Fruit fly (Drosophila melanogaster) whole organism, prepupa: ENCODE data around the gene Hus1-like.

Source experiments
- CG10631 ChIP-seq: fragments of 200-800 bp; sonication (Bioruptor generic); optimal IDR thresholded peaks from 2 replicates; lab custom pipeline; 2016; ENCODE audit warnings: missing biosample characterization, missing genetic modification characterization
- CG10669 ChIP-seq: fragments of 200-800 bp; sonication (Bioruptor generic); optimal IDR thresholded peaks from 3 replicates; lab custom pipeline; 2018; ENCODE audit warnings: missing biosample characterization, mild to moderate bottlenecking, missing genetic modification characterization, moderate library complexity
- CG11294 ChIP-seq: fragments of 200-800 bp; sonication (Bioruptor generic); IDR thresholded peaks from 2 replicates; pipeline ENCODE4 v1.3.6; 2022; ENCODE audit warnings: missing biosample characterization, missing genetic modification characterization
- CG11762 ChIP-seq: fragments of 200-800 bp; sonication (Bioruptor generic); optimal IDR thresholded peaks from 3 replicates; lab custom pipeline; 2016; ENCODE audit warnings: missing biosample characterization, missing genetic modification characterization; ENCODE audit not compliant: insufficient read depth
- CG11902 ChIP-seq: fragments of 200-800 bp; sonication (Bioruptor generic); optimal IDR thresholded peaks from 3 replicates; lab custom pipeline; 2016; ENCODE audit warnings: missing biosample characterization, missing genetic modification characterization
- CG1621 ChIP-seq: fragments of 200-800 bp; sonication (Bioruptor generic); optimal IDR thresholded peaks from 3 replicates; lab custom pipeline; 2018; ENCODE audit warnings: missing biosample characterization, mild to moderate bottlenecking, missing genetic modification characterization
- CG16779 ChIP-seq: fragments of 200-800 bp; sonication (Bioruptor generic); optimal IDR thresholded peaks from 3 replicates; lab custom pipeline; 2017; ENCODE audit warnings: missing biosample characterization, mild to moderate bottlenecking, missing genetic modification characterization
- CG3032 ChIP-seq: fragments of 200-800 bp; optimal IDR thresholded peaks from 2 replicates; lab custom pipeline; 2019; ENCODE audit warnings: missing biosample characterization, mild to moderate bottlenecking, missing genetic modification characterization, moderate library complexity
- CG31627 ChIP-seq: fragments of 200-800 bp; sonication (Bioruptor generic); optimal IDR thresholded peaks from 3 replicates; lab custom pipeline; 2016; ENCODE audit warnings: missing biosample characterization, missing genetic modification characterization
- CG32006 ChIP-seq: fragments of 200-800 bp; sonication (Bioruptor generic); optimal IDR thresholded peaks from 3 replicates; lab custom pipeline; 2017; ENCODE audit warnings: missing biosample characterization, mild to moderate bottlenecking, missing genetic modification characterization
- CG34406 ChIP-seq: fragments of 200-800 bp; sonication (Bioruptor generic); optimal IDR thresholded peaks from 3 replicates; lab custom pipeline; 2016; ENCODE audit warnings: missing biosample characterization, missing genetic modification characterization
- CG3919 ChIP-seq: fragments of 200-800 bp; sonication (Bioruptor generic); optimal IDR thresholded peaks from 3 replicates; lab custom pipeline; 2016; ENCODE audit warnings: missing biosample characterization, missing genetic modification characterization
- CG4318 ChIP-seq: fragments of 200-800 bp; sonication (Bioruptor generic); optimal IDR thresholded peaks from 3 replicates; lab custom pipeline; 2017; ENCODE audit warnings: missing biosample characterization, mild to moderate bottlenecking, missing genetic modification characterization
- CG6276 ChIP-seq: fragments of 200-800 bp; sonication (Bioruptor generic); optimal IDR thresholded peaks from 2 replicates; lab custom pipeline; 2017; ENCODE audit warnings: missing biosample characterization, mild to moderate bottlenecking, missing genetic modification characterization
- CG6792 ChIP-seq: fragments of 200-800 bp; sonication (Bioruptor generic); optimal IDR thresholded peaks from 3 replicates; lab custom pipeline; 2016; ENCODE audit warnings: missing biosample characterization, missing genetic modification characterization
- CG6808 ChIP-seq: fragments of 200-800 bp; sonication (Bioruptor generic); optimal IDR thresholded peaks from 3 replicates; lab custom pipeline; 2017; ENCODE audit warnings: missing biosample characterization, missing genetic modification characterization, mild to moderate bottlenecking, moderate library complexity, missing genetic modification reagents
- CG7368 ChIP-seq: fragments of 200-800 bp; sonication (Bioruptor generic); optimal IDR thresholded peaks from 3 replicates; lab custom pipeline; 2016; ENCODE audit warnings: missing biosample characterization, missing genetic modification characterization
- CG8119 ChIP-seq: fragments of 200-800 bp; sonication (Bioruptor generic); IDR thresholded peaks from 3 replicates; pipeline ENCODE4 v1.3.6; 2022; ENCODE audit warnings: missing biosample characterization, missing genetic modification characterization
- CG8632 ChIP-seq: fragments of 200-800 bp; sonication (Bioruptor generic); optimal IDR thresholded peaks from 3 replicates; lab custom pipeline; 2016; ENCODE audit warnings: missing biosample characterization, missing genetic modification characterization
- CG9139 ChIP-seq: fragments of 200-800 bp; sonication (Bioruptor generic); optimal IDR thresholded peaks from 3 replicates; lab custom pipeline; 2017; ENCODE audit warnings: missing biosample characterization, mild to moderate bottlenecking, missing genetic modification characterization
- Eip75B ChIP-seq: fragments of 200-800 bp; sonication (Bioruptor generic); optimal IDR thresholded peaks from 3 replicates; lab custom pipeline; 2016; ENCODE audit warnings: missing biosample characterization, missing genetic modification characterization
- Eip93F ChIP-seq: fragments of 200-800 bp; sonication (Bioruptor generic); optimal IDR thresholded peaks from 2 replicates; lab custom pipeline; 2016; ENCODE audit warnings: missing biosample characterization, mild to moderate bottlenecking, missing genetic modification characterization
- Ets21C ChIP-seq: fragments of 200-800 bp; sonication (Bioruptor generic); optimal IDR thresholded peaks from 3 replicates; lab custom pipeline; 2016; ENCODE audit warnings: missing biosample characterization, missing genetic modification characterization
- Ets96B ChIP-seq: fragments of 200-800 bp; optimal IDR thresholded peaks from 2 replicates; lab custom pipeline; 2019; ENCODE audit warnings: missing biosample characterization, mild to moderate bottlenecking, missing genetic modification characterization, moderate library complexity
- Gug ChIP-seq: fragments of 200-800 bp; sonication (Bioruptor generic); IDR thresholded peaks from 2 replicates; pipeline ENCODE4 v1.3.6; 2022; ENCODE audit warnings: missing biosample characterization, missing genetic modification characterization
- Hr38 ChIP-seq: sonication (Bioruptor generic); optimal IDR thresholded peaks from 2 replicates; lab custom pipeline; 2016; ENCODE audit warnings: missing biosample characterization, missing genetic modification characterization
- Hr4 ChIP-seq: fragments of 200-800 bp; sonication (Bioruptor generic); optimal IDR thresholded peaks from 3 replicates; lab custom pipeline; 2016; ENCODE audit warnings: missing biosample characterization, missing genetic modification characterization
- Lpt ChIP-seq: fragments of 200-800 bp; sonication (Bioruptor generic); optimal IDR thresholded peaks from 3 replicates; lab custom pipeline; 2016; ENCODE audit warnings: missing biosample characterization, missing genetic modification characterization
- Met ChIP-seq: fragments of 200-800 bp; sonication (Bioruptor generic); optimal IDR thresholded peaks from 3 replicates; lab custom pipeline; 2016; ENCODE audit warnings: missing biosample characterization, missing genetic modification characterization
- OdsH ChIP-seq: fragments of 200-800 bp; sonication (Bioruptor generic); optimal IDR thresholded peaks from 3 replicates; lab custom pipeline; 2016; ENCODE audit warnings: missing biosample characterization, missing genetic modification characterization
- Smox ChIP-seq: fragments of 200-800 bp; sonication (Bioruptor generic); optimal IDR thresholded peaks from 3 replicates; lab custom pipeline; 2016; ENCODE audit warnings: missing biosample characterization, missing genetic modification characterization
- Sox14 ChIP-seq: fragments of 200-800 bp; sonication (Bioruptor generic); optimal IDR thresholded peaks from 3 replicates; lab custom pipeline; 2016; ENCODE audit warnings: missing biosample characterization, missing genetic modification characterization
- Sox15 ChIP-seq: fragments of 200-800 bp; sonication (Bioruptor generic); optimal IDR thresholded peaks from 3 replicates; lab custom pipeline; 2016; ENCODE audit warnings: missing biosample characterization, missing genetic modification characterization
- cyc ChIP-seq: fragments of 200-800 bp; sonication (Bioruptor generic); optimal IDR thresholded peaks from 3 replicates; lab custom pipeline; 2016; ENCODE audit warnings: missing biosample characterization, missing genetic modification characterization
- dac ChIP-seq: fragments of 200-800 bp; sonication (Bioruptor generic); optimal IDR thresholded peaks from 2 replicates; lab custom pipeline; 2017; ENCODE audit warnings: missing biosample characterization, mild to moderate bottlenecking, missing genetic modification characterization
- dsx ChIP-seq: fragments of 200-800 bp; optimal IDR thresholded peaks from 3 replicates; lab custom pipeline; 2019; ENCODE audit warnings: missing biosample characterization, mild to moderate bottlenecking, missing genetic modification characterization, moderate library complexity; ENCODE audit not compliant: poor library complexity, severe bottlenecking
- eg ChIP-seq: fragments of 200-800 bp; sonication (Bioruptor generic); IDR thresholded peaks from 3 replicates; pipeline ENCODE4 v1.3.6; 2022; ENCODE audit warnings: missing biosample characterization, missing genetic modification characterization
- esn ChIP-seq: fragments of 200-800 bp; sonication (Bioruptor generic); optimal IDR thresholded peaks from 2 replicates; lab custom pipeline; 2016; ENCODE audit warnings: missing biosample characterization, mild to moderate bottlenecking, missing genetic modification characterization, moderate library complexity
- fd59A ChIP-seq: fragments of 200-800 bp; sonication (Bioruptor generic); optimal IDR thresholded peaks from 2 replicates; lab custom pipeline; 2017; ENCODE audit warnings: missing biosample characterization, mild to moderate bottlenecking, missing genetic modification characterization, missing genetic modification reagents
- fd85E ChIP-seq: fragments of 200-800 bp; sonication (Bioruptor generic); optimal IDR thresholded peaks from 3 replicates; lab custom pipeline; 2016; ENCODE audit warnings: missing biosample characterization, missing genetic modification characterization
- lz ChIP-seq: fragments of 200-800 bp; sonication (Bioruptor generic); optimal IDR thresholded peaks from 3 replicates; lab custom pipeline; 2016; ENCODE audit warnings: missing biosample characterization, missing genetic modification characterization
- net ChIP-seq: fragments of 200-800 bp; sonication (Bioruptor generic); optimal IDR thresholded peaks from 3 replicates; lab custom pipeline; 2016; ENCODE audit warnings: missing biosample characterization, missing genetic modification characterization
- pdm3 ChIP-seq: fragments of 200-800 bp; sonication (Bioruptor generic); optimal IDR thresholded peaks from 3 replicates; lab custom pipeline; 2016; ENCODE audit warnings: missing biosample characterization, missing genetic modification characterization
- spab ChIP-seq: fragments of 200-800 bp; sonication (Bioruptor generic); optimal IDR thresholded peaks from 2 replicates; lab custom pipeline; 2017; ENCODE audit warnings: missing biosample characterization, mild to moderate bottlenecking, missing genetic modification characterization, missing genetic modification reagents
- ss ChIP-seq, 2 experiments: fragments of 200-800 bp; sonication (Bioruptor generic); optimal IDR thresholded peaks; 2 replicates in 1 of 2; 3 replicates in 1 of 2; lab custom pipeline; 2017 to 2018; ENCODE audit warnings: mild to moderate bottlenecking in 2 of 2, missing biosample characterization in 2 of 2, missing genetic modification characterization in 2 of 2, moderate library complexity in 1 of 2
- svp ChIP-seq: fragments of 200-800 bp; sonication (Bioruptor generic); peaks from one replicate; lab custom pipeline; 2016; ENCODE audit warnings: missing biosample characterization, missing genetic modification characterization

The Hus1-like gene

dm6 chr3R:4806318-4806757 is 5.6 kb downstream of the Hus1-like start (continued):
- TF ChIP-seq Sox14 (GFP tag; lab: Kevin White, UChicago), result peak; percentile 15
- no peak for TF ChIP-seq Lpt (GFP tag; lab: Kevin White, UChicago)
- no peak for TF ChIP-seq lz
- peak; percentile 46 for TF ChIP-seq esn (GFP tag; lab: Kevin White, UChicago)
- TF ChIP-seq CG11902 (GFP tag; lab: Kevin White, UChicago), result no peak
- peak; percentile 23 for TF ChIP-seq CG6276
- peak; percentile 66 for TF ChIP-seq CG3919 (GFP tag; lab: Kevin White, UChicago)
- no peak for TF ChIP-seq dac
- peak; percentile 4 for TF ChIP-seq Ets96B (tag; lab: Kevin White, UChicago)
- no peak for TF ChIP-seq Eip93F
- TF ChIP-seq Sox15 (GFP tag; lab: Kevin White, UChicago), result no peak
- no peak for TF ChIP-seq CG31627 (GFP tag; lab: Kevin White, UChicago)
- peak; percentile 17 for TF ChIP-seq CG16779 (tag; lab: Kevin White, UChicago)
- peak; percentile 70 for TF ChIP-seq net
- peak; percentile 49 for TF ChIP-seq Met (GFP tag; lab: Kevin White, UChicago)
- TF ChIP-seq fd85E (GFP tag; lab: Kevin White, UChicago), result no peak
- no peak for TF ChIP-seq fd59A
- TF ChIP-seq CG8632 (GFP tag; lab: Kevin White, UChicago), result peak; percentile 52
- TF ChIP-seq OdsH (GFP tag; lab: Kevin White, UChicago), result peak; percentile 2
- no peak for TF ChIP-seq CG4318 (GFP tag; lab: Kevin White, UChicago)
- TF ChIP-seq Ets21C (GFP tag; lab: Kevin White, UChicago), result no peak
- no peak for TF ChIP-seq Smox (GFP tag; lab: Kevin White, UChicago)
- peak; percentile 45 for TF ChIP-seq dsx (GFP tag; lab: Kevin White, UChicago)
- TF ChIP-seq CG10669, result no peak
- peak; percentile 73 for TF ChIP-seq CG9139 (GFP tag; lab: Kevin White, UChicago)
- no peak for TF ChIP-seq cyc (GFP tag; lab: Kevin White, UChicago)
- no peak for TF ChIP-seq CG1621
- peak; percentile 32 for TF ChIP-seq CG7368 (GFP tag; lab: Kevin White, UChicago)

- no peak for TF ChIP-seq CG7368 (GFP tag; lab: Kevin White, UChicago)
- peak; percentile 12 for TF ChIP-seq CG3919 (GFP tag; lab: Kevin White, UChicago)
- TF ChIP-seq Hr38 (GFP tag; lab: Kevin White, UChicago), result no peak
- TF ChIP-seq OdsH (GFP tag; lab: Kevin White, UChicago), result peak; percentile 30
- TF ChIP-seq Ets96B (tag; lab: Kevin White, UChicago), result peak; percentile 20
- no peak for TF ChIP-seq pdm3 (GFP tag; lab: Kevin White, UChicago)
- TF ChIP-seq svp (GFP tag; lab: Kevin White, UChicago), result no peak
- TF ChIP-seq eg (GFP tag; lab: Robert Waterston, UW), result 0 out of 3 replicates have a peak, but pooled peaks have one; percentile 6
- no peak for TF ChIP-seq CG34406 (GFP tag; lab: Kevin White, UChicago)
- TF ChIP-seq CG11902 (GFP tag; lab: Kevin White, UChicago), result no peak
- peak; percentile 30 for TF ChIP-seq CG10631
- peak; percentile 37 for TF ChIP-seq CG32006
- no peak for TF ChIP-seq fd59A
- peak; percentile 5 for TF ChIP-seq CG6808
- TF ChIP-seq spab, result no peak
- TF ChIP-seq CG8119 (GFP tag; lab: Robert Waterston, UW), result peak; percentile 56
- TF ChIP-seq CG6792 (GFP tag; lab: Kevin White, UChicago), result no peak
- no peak for TF ChIP-seq Met (GFP tag; lab: Kevin White, UChicago)
- no peak for TF ChIP-seq cyc (GFP tag; lab: Kevin White, UChicago)
- no peak for TF ChIP-seq CG11762
- peak; percentile 45 for TF ChIP-seq CG3032
- TF ChIP-seq esn (GFP tag; lab: Kevin White, UChicago), result no peak
- no peak for TF ChIP-seq Ets21C (GFP tag; lab: Kevin White, UChicago)
- no peak for TF ChIP-seq CG11294 (GFP tag; lab: Robert Waterston, UW)
- TF ChIP-seq Sox15 (GFP tag; lab: Kevin White, UChicago), result no peak
- peak; percentile 2 for TF ChIP-seq net
- TF ChIP-seq Hr4 (GFP tag; lab: Kevin White, UChicago), result no peak
- no peak for TF ChIP-seq CG1621
- TF ChIP-seq Lpt (GFP tag; lab: Kevin White, UChicago), result no peak
- no peak for TF ChIP-seq ss (GFP tag; optimal IDR thresholded peaks at IDR 0.05; lab: Kevin White, UChicago)
- no peak for TF ChIP-seq Eip75B (GFP tag; lab: Kevin White, UChicago)
- no peak for TF ChIP-seq CG4318 (GFP tag; lab: Kevin White, UChicago)
- TF ChIP-seq Eip93F, result no peak
- TF ChIP-seq CG31627 (GFP tag; lab: Kevin White, UChicago), result no peak
- no peak for TF ChIP-seq Gug (GFP tag; lab: Robert Waterston, UW)
Measured at dm6 chr3R:4804828-4805707, 6.8 kb downstream of the Hus1-like start.
